Fruit fly (Drosophila melanogaster) whole organism, embryonic: ENCODE results near the gene CG46317.

Source experiments
- Aef1 ChIP-seq: fragments of 200-800 bp; sonication (Bioruptor generic); IDR thresholded peaks from 3 replicates; pipeline ENCODE4 v1.3.6; 2022; ENCODE audit warnings: missing biosample characterization, missing genetic modification characterization
- CG10979 ChIP-seq: fragments of 200-800 bp; sonication (Bioruptor generic); optimal IDR thresholded peaks from 2 replicates; lab custom pipeline; 2018; ENCODE audit warnings: missing biosample characterization, mild to moderate bottlenecking, missing genetic modification characterization, moderate library complexity
- CG12155 ChIP-seq: fragments of 200-800 bp; sonication (Bioruptor generic); optimal IDR thresholded peaks from 3 replicates; lab custom pipeline; 2016; ENCODE audit warnings: missing biosample characterization, missing genetic modification characterization
- CG12391 ChIP-seq: fragments of 200-800 bp; sonication (Bioruptor generic); optimal IDR thresholded peaks from 3 replicates; lab custom pipeline; 2018; ENCODE audit warnings: missing biosample characterization, mild to moderate bottlenecking, missing genetic modification characterization, moderate library complexity
- CG13123 ChIP-seq: fragments of 200-800 bp; sonication (Bioruptor generic); optimal IDR thresholded peaks from 2 replicates; lab custom pipeline; 2016; ENCODE audit warnings: missing biosample characterization, missing genetic modification characterization
- CG14441 ChIP-seq: fragments of 200-800 bp; sonication (Bioruptor generic); IDR thresholded peaks from 2 replicates; pipeline ENCODE4 v1.3.6; 2022; ENCODE audit warnings: missing biosample characterization, missing genetic modification characterization
- CG16813 ChIP-seq: fragments of 200-800 bp; sonication (Bioruptor generic); IDR thresholded peaks from 3 replicates; pipeline ENCODE4 v1.3.6; 2022; ENCODE audit warnings: missing biosample characterization, missing genetic modification characterization; ENCODE audit not compliant: partially characterized antibody
- CG17361 ChIP-seq: fragments of 200-800 bp; sonication (Bioruptor generic); IDR thresholded peaks from 3 replicates; pipeline ENCODE4 v1.3.6; 2022; ENCODE audit warnings: missing biosample characterization, missing genetic modification characterization
- CG2875 ChIP-seq: fragments of 200-800 bp; sonication (Bioruptor generic); optimal IDR thresholded peaks from 2 replicates; lab custom pipeline; 2017; ENCODE audit warnings: missing biosample characterization, mild to moderate bottlenecking, missing genetic modification characterization, missing genetic modification reagents
- CG32532 ChIP-seq: fragments of 200-800 bp; sonication (Bioruptor generic); IDR thresholded peaks from 2 replicates; pipeline ENCODE4 v1.3.6; 2022; ENCODE audit warnings: missing biosample characterization, missing genetic modification characterization
- CG34224 ChIP-seq: fragments of 200-800 bp; sonication (Bioruptor generic); IDR thresholded peaks from 3 replicates; pipeline ENCODE4 v1.3.6; 2022; ENCODE audit warnings: missing biosample characterization, missing genetic modification characterization; ENCODE audit not compliant: partially characterized antibody
- CG6654 ChIP-seq: fragments of 200-800 bp; sonication (Bioruptor generic); optimal IDR thresholded peaks from 2 replicates; lab custom pipeline; 2017; ENCODE audit warnings: missing biosample characterization, mild to moderate bottlenecking, missing genetic modification characterization
- CG7372 ChIP-seq: fragments of 200-800 bp; sonication (Bioruptor generic); IDR thresholded peaks from 2 replicates; pipeline ENCODE4 v1.3.6; 2022; ENCODE audit warnings: missing biosample characterization, missing genetic modification characterization
- CG7963 ChIP-seq: fragments of 200-800 bp; sonication (Bioruptor generic); IDR thresholded peaks from 3 replicates; pipeline ENCODE4 v1.3.6; 2022; ENCODE audit warnings: missing biosample characterization, missing genetic modification characterization; ENCODE audit not compliant: partially characterized antibody
- CG8281 ChIP-seq: fragments of 200-800 bp; sonication (Bioruptor generic); optimal IDR thresholded peaks from 2 replicates; lab custom pipeline; 2018; ENCODE audit warnings: missing biosample characterization, mild to moderate bottlenecking, missing genetic modification characterization, moderate library complexity
- CHES-1-like ChIP-seq: fragments of 200-800 bp; sonication (Bioruptor generic); optimal IDR thresholded peaks from 2 replicates; lab custom pipeline; 2016; ENCODE audit warnings: missing biosample characterization, missing genetic modification characterization
- CTCF ChIP-seq: fragments of 200-800 bp; sonication (Bioruptor generic); optimal IDR thresholded peaks from 2 replicates; lab custom pipeline; 2017; ENCODE audit warnings: missing biosample characterization, mild to moderate bottlenecking, missing genetic modification characterization, moderate library complexity
- Dip3 ChIP-seq: fragments of 200-800 bp; sonication (Bioruptor generic); optimal IDR thresholded peaks from 3 replicates; lab custom pipeline; 2016; ENCODE audit warnings: missing biosample characterization, missing genetic modification characterization
- Dll ChIP-seq: fragments of 200-800 bp; sonication (Bioruptor generic); IDR thresholded peaks from 4 replicates; pipeline ENCODE4 v1.3.6; 2022; ENCODE audit warnings: missing biosample characterization, missing genetic modification characterization; ENCODE audit not compliant: partially characterized antibody
- HmgD ChIP-seq: fragments of 200-800 bp; sonication (Bioruptor generic); optimal IDR thresholded peaks from 3 replicates; lab custom pipeline; 2016; ENCODE audit warnings: missing biosample characterization, missing genetic modification characterization
- HmgZ ChIP-seq: fragments of 200-800 bp; sonication (Bioruptor generic); optimal IDR thresholded peaks from 2 replicates; lab custom pipeline; 2018; ENCODE audit warnings: missing biosample characterization, mild to moderate bottlenecking, missing genetic modification characterization
- Lpt ChIP-seq: fragments of >200 bp; optimal IDR thresholded peaks from 2 replicates; lab custom pipeline; 2018; ENCODE audit warnings: missing biosample characterization, missing genetic modification characterization
- MESR4 ChIP-seq: fragments of 200-800 bp; sonication (Bioruptor generic); optimal IDR thresholded peaks from 2 replicates; lab custom pipeline; 2018; ENCODE audit warnings: missing biosample characterization, mild to moderate bottlenecking, missing genetic modification characterization, moderate library complexity
- Med ChIP-seq: fragments of 200-800 bp; sonication (Bioruptor generic); peaks from one replicate; lab custom pipeline; 2016; ENCODE audit warnings: missing biosample characterization, missing genetic modification characterization, mild to moderate bottlenecking, inconsistent platforms, moderate library complexity
- Pdp1 ChIP-seq, 2 experiments: fragments of 200-800 bp; sonication (Bioruptor generic); optimal IDR thresholded peaks; 3 replicates each; lab custom pipeline; 2016; ENCODE audit warnings: missing biosample characterization in 2 of 2, missing genetic modification characterization in 2 of 2, mild to moderate bottlenecking in 1 of 2, moderate library complexity in 1 of 2
- YL-1 ChIP-seq: fragments of 200-800 bp; sonication (Bioruptor generic); optimal IDR thresholded peaks from 3 replicates; lab custom pipeline; 2017; ENCODE audit warnings: missing biosample characterization, mild to moderate bottlenecking, missing genetic modification characterization
- ash1 ChIP-seq: fragments of 200-800 bp; sonication (Bioruptor generic); optimal IDR thresholded peaks from 2 replicates; lab custom pipeline; 2018; ENCODE audit warnings: missing biosample characterization, mild to moderate bottlenecking, missing genetic modification characterization
- dan ChIP-seq: fragments of 200-800 bp; sonication (Bioruptor generic); IDR thresholded peaks from 2 replicates; pipeline ENCODE4 v1.3.6; 2022; ENCODE audit warnings: missing biosample characterization, missing genetic modification characterization
- en ChIP-seq: fragments of 200-800 bp; sonication (Bioruptor generic); optimal IDR thresholded peaks from 2 replicates; lab custom pipeline; 2016; ENCODE audit warnings: missing biosample characterization, missing genetic modification characterization
- gce ChIP-seq: fragments of 200-800 bp; sonication (Bioruptor generic); IDR thresholded peaks from 3 replicates; pipeline ENCODE4 v1.3.6; 2022; ENCODE audit warnings: missing biosample characterization, missing genetic modification characterization
- gcm2 ChIP-seq: fragments of 200-800 bp; sonication (Bioruptor generic); optimal IDR thresholded peaks from 2 replicates; lab custom pipeline; 2016; ENCODE audit warnings: missing biosample characterization, missing genetic modification characterization
- inv ChIP-seq: fragments of 200-800 bp; sonication (Bioruptor generic); IDR thresholded peaks from 2 replicates; pipeline ENCODE4 v1.3.6; 2022; ENCODE audit warnings: missing biosample characterization, missing genetic modification characterization; ENCODE audit not compliant: partially characterized antibody
- kay ChIP-seq: fragments of 200-800 bp; sonication (Bioruptor generic); optimal IDR thresholded peaks from 2 replicates; lab custom pipeline; 2016; ENCODE audit warnings: missing biosample characterization, missing genetic modification characterization
- ken ChIP-seq: fragments of 200-800 bp; sonication (Bioruptor generic); IDR thresholded peaks from 3 replicates; pipeline ENCODE4 v1.3.6; 2022; ENCODE audit warnings: missing biosample characterization, missing genetic modification characterization
- lab ChIP-seq: fragments of 200-800 bp; sonication (Bioruptor generic); optimal IDR thresholded peaks from 3 replicates; lab custom pipeline; 2017; ENCODE audit warnings: missing biosample characterization, missing genetic modification characterization, mild to moderate bottlenecking, moderate library complexity, missing genetic modification reagents
- lilli ChIP-seq: fragments of 200-800 bp; sonication (Bioruptor generic); optimal IDR thresholded peaks from 3 replicates; lab custom pipeline; 2016; ENCODE audit warnings: missing biosample characterization, missing genetic modification characterization
- nau ChIP-seq: fragments of 200-800 bp; sonication (Bioruptor generic); optimal IDR thresholded peaks from 3 replicates; lab custom pipeline; 2017; ENCODE audit warnings: missing biosample characterization, mild to moderate bottlenecking, missing genetic modification characterization, missing genetic modification reagents
- nerfin-1 ChIP-seq: fragments of 200-800 bp; sonication (Bioruptor generic); optimal IDR thresholded peaks from 3 replicates; lab custom pipeline; 2019; ENCODE audit warnings: missing biosample characterization, mild to moderate bottlenecking, missing genetic modification characterization, moderate library complexity
- onecut ChIP-seq: fragments of 200-800 bp; sonication (Bioruptor generic); IDR thresholded peaks from 2 replicates; pipeline ENCODE4 v1.3.6; 2022; ENCODE audit warnings: missing biosample characterization, missing genetic modification characterization
- org-1 ChIP-seq: fragments of 200-800 bp; sonication (Bioruptor generic); optimal IDR thresholded peaks from 2 replicates; lab custom pipeline; 2017; ENCODE audit warnings: missing biosample characterization, missing genetic modification characterization
- p53 ChIP-seq: fragments of 200-800 bp; sonication (Bioruptor generic); optimal IDR thresholded peaks from 2 replicates; lab custom pipeline; 2016; ENCODE audit warnings: missing biosample characterization, missing genetic modification characterization
- peb ChIP-seq: fragments of 200-800 bp; sonication (Bioruptor generic); IDR thresholded peaks from 2 replicates; pipeline ENCODE4 v1.3.6; 2022; ENCODE audit warnings: missing biosample characterization, missing genetic modification characterization
- pita ChIP-seq: fragments of 200-800 bp; sonication (Bioruptor generic); optimal IDR thresholded peaks from 2 replicates; lab custom pipeline; 2017; ENCODE audit warnings: missing biosample characterization, mild to moderate bottlenecking, missing genetic modification characterization
- schlank ChIP-seq: fragments of 200-800 bp; sonication (Bioruptor generic); optimal IDR thresholded peaks from 2 replicates; lab custom pipeline; 2018; ENCODE audit warnings: missing biosample characterization, mild to moderate bottlenecking, missing genetic modification characterization
- sens-2 ChIP-seq: fragments of 200-800 bp; sonication (Bioruptor generic); IDR thresholded peaks from 2 replicates; pipeline ENCODE4 v1.3.6; 2022; ENCODE audit warnings: missing biosample characterization, missing genetic modification characterization
- sim ChIP-seq: fragments of 200-800 bp; sonication (Bioruptor generic); IDR thresholded peaks from 2 replicates; pipeline ENCODE4 v1.3.6; 2022; ENCODE audit warnings: missing biosample characterization, missing genetic modification characterization
- slbo ChIP-seq: fragments of 200-800 bp; sonication (Bioruptor generic); IDR thresholded peaks from 2 replicates; pipeline ENCODE4 v1.3.6; 2022; ENCODE audit warnings: missing biosample characterization, missing genetic modification characterization
- tgo ChIP-seq: fragments of 200-800 bp; sonication (Bioruptor generic); IDR thresholded peaks from 3 replicates; pipeline ENCODE4 v1.3.6; 2022; ENCODE audit warnings: missing biosample characterization, missing genetic modification characterization
- tin ChIP-seq: fragments of 200-800 bp; sonication (Bioruptor generic); optimal IDR thresholded peaks from 3 replicates; lab custom pipeline; 2016; ENCODE audit warnings: missing biosample characterization, missing genetic modification characterization
- trem ChIP-seq: fragments of 200-800 bp; optimal IDR thresholded peaks from 3 replicates; lab custom pipeline; 2019; ENCODE audit warnings: missing biosample characterization, mild to moderate bottlenecking, missing genetic modification characterization, moderate library complexity
- ttk ChIP-seq: fragments of 200-800 bp; sonication (Bioruptor generic); IDR thresholded peaks from 2 replicates; pipeline ENCODE4 v2.1.2; 2022; ENCODE audit warnings: missing biosample characterization, missing genetic modification characterization
- unc-4 ChIP-seq: fragments of 200-800 bp; sonication (Bioruptor generic); IDR thresholded peaks from 2 replicates; pipeline ENCODE4 v1.3.6; 2022; ENCODE audit warnings: missing biosample characterization, missing genetic modification characterization; ENCODE audit not compliant: partially characterized antibody
- wdn ChIP-seq: fragments of 200-800 bp; sonication (Bioruptor generic); IDR thresholded peaks from 2 replicates; pipeline ENCODE4 v1.3.6; 2022; ENCODE audit warnings: missing biosample characterization, missing genetic modification characterization

The CG46317 gene

dm6 chrX:14226093-14226492, 34.9 kb upstream of the CG46317 start, which contains the start of gene mRpL38 (continued):
- TF ChIP-seq pita (no peak), HmgD (GFP tag; lab: Kevin White, UChicago) (no peak), YL-1 (GFP tag; lab: Kevin White, UChicago) (peak; percentile 52), tin (GFP tag; lab: Kevin White, UChicago) (no peak), tgo (GFP tag; lab: Robert Waterston, UW) (no peak), inv (GFP tag; lab: Robert Waterston, UW) (no peak), lilli (GFP tag; lab: Kevin White, UChicago) (no peak), CTCF (GFP tag; lab: Kevin White, UChicago) (no peak), CG14441 (GFP tag; lab: Robert Waterston, UW) (no peak), CG6654 (GFP tag; lab: Kevin White, UChicago) (no peak), CG17361 (GFP tag; lab: Robert Waterston, UW) (no peak), p53 (no peak), org-1 (GFP tag; lab: Kevin White, UChicago) (no peak), CG8281 (no peak), Dip3 (GFP tag; lab: Kevin White, UChicago) (no peak), CG2875 (GFP tag; lab: Kevin White, UChicago) (no peak), CG32532 (no peak), Dll (0 out of 4 replicates have a peak, but pooled peaks have one; percentile 27), CG7963 (GFP tag; lab: Robert Waterston, UW) (no peak), CG7372 (GFP tag; lab: Robert Waterston, UW) (no peak), ttk (GFP tag; lab: Robert Waterston, UW) (no peak), CG10979 (tag; lab: Kevin White, UChicago) (no peak), nerfin-1 (peak; percentile 7), CHES-1-like (GFP tag; lab: Kevin White, UChicago) (no peak), gcm2 (GFP tag; lab: Kevin White, UChicago) (no peak), slbo (GFP tag; lab: Robert Waterston, UW) (no peak), sens-2 (GFP tag; lab: Robert Waterston, UW) (no peak), sim (GFP tag; lab: Robert Waterston, UW) (no peak), dan (GFP tag; lab: Robert Waterston, UW) (no peak), HmgZ (no peak), en (GFP tag; lab: Kevin White, UChicago) (no peak), unc-4 (no peak), ken (GFP tag; lab: Robert Waterston, UW) (no peak), peb (GFP tag; lab: Robert Waterston, UW) (no peak), gce (no peak), CG34224 (GFP tag; lab: Robert Waterston, UW) (no peak), wdn (no peak), Aef1 (GFP tag; lab: Robert Waterston, UW) (no peak), CG12391 (tag; lab: Kevin White, UChicago) (no peak), CG12155 (GFP tag; lab: Kevin White, UChicago) (no peak), CG13123 (GFP tag; lab: Kevin White, UChicago) (no peak), nau (GFP tag; lab: Kevin White, UChicago) (no peak), Med (GFP tag; lab: Kevin White, UChicago) (peak; percentile 31), kay (no peak), onecut (GFP tag; lab: Robert Waterston, UW) (no peak), schlank (tag; lab: Kevin White, UChicago) (no peak), MESR4 (GFP tag; lab: Kevin White, UChicago) (peak; percentile 79), lab (GFP tag; lab: Kevin White, UChicago) (no peak), Lpt (no peak), CG16813 (GFP tag; lab: Robert Waterston, UW) (no peak), ash1 (GFP tag; lab: Kevin White, UChicago) (no peak), Pdp1 (GFP tag; optimal IDR thresholded peaks at IDR 0.05; lab: Kevin White, UChicago) (peak in 1 of 2 experiments; percentile 69), trem (peak; percentile 36)
